Worm (Caenorhabditis elegans) whole organism, L4 larva: ENCODE results near the gene H06I04.3.
A peak's percentile ranks its signal among the peaks of the same experiment; 100 is the strongest.

Experiments used
- Y5F2A.4 ChIP-seq: fragments of 200-800 bp; sonication (Bioruptor generic); optimal IDR thresholded peaks from 2 replicates; lab custom pipeline; 2018; ENCODE audit warnings: mild to moderate bottlenecking, missing genetic modification characterization, missing compliant biosample characterization
- aha-1 ChIP-seq: fragments of 150-350 bp; peaks from one replicate; lab custom pipeline; 2014; ENCODE audit warnings: missing biosample characterization, missing genetic modification characterization
- arid-1 ChIP-seq: fragments of 200-800 bp; sonication (Bioruptor generic); conservative IDR thresholded peaks from 2 replicates; pipeline ENCODE4 v1.3.6; 2022; ENCODE audit warnings: missing genetic modification reagents, missing genetic modification characterization, missing compliant biosample characterization
- ceh-62 ChIP-seq: sonication (generic microtip); optimal IDR thresholded peaks from 2 replicates; lab custom pipeline; 2017; ENCODE audit warnings: missing biosample characterization, missing genetic modification characterization
- hlh-30 ChIP-seq: sonication (generic microtip); optimal IDR thresholded peaks from 2 replicates; lab custom pipeline; 2017; ENCODE audit warnings: antibody characterized with exemption, mild to moderate bottlenecking, missing genetic modification characterization, missing compliant biosample characterization; ENCODE audit not compliant: insufficient read depth
- lin-39 ChIP-seq: fragments of 150-350 bp; optimal IDR thresholded peaks from 2 replicates; lab custom pipeline; 2014; ENCODE audit warnings: missing biosample characterization, missing genetic modification reagents, missing genetic modification characterization
- nhr-237 ChIP-seq: sonication (generic microtip); optimal IDR thresholded peaks from 2 replicates; lab custom pipeline; 2017; ENCODE audit warnings: missing biosample characterization, missing genetic modification characterization
- nhr-28 ChIP-seq: fragments of 150-350 bp; optimal IDR thresholded peaks from 2 replicates; lab custom pipeline; 2014; ENCODE audit warnings: missing biosample characterization, missing genetic modification characterization
- nhr-77 ChIP-seq: fragments of 150-350 bp; optimal IDR thresholded peaks from 2 replicates; lab custom pipeline; 2014; ENCODE audit warnings: missing biosample characterization, missing genetic modification characterization
- skn-1 ChIP-seq: fragments of 150-350 bp; optimal IDR thresholded peaks from 2 replicates; lab custom pipeline; 2014; ENCODE audit warnings: missing biosample characterization, missing genetic modification characterization
- snpc-4 ChIP-seq: fragments of 150-350 bp; optimal IDR thresholded peaks from 2 replicates; lab custom pipeline; 2014; ENCODE audit warnings: missing biosample characterization, missing genetic modification characterization
- spr-1 ChIP-seq: sonication (generic microtip); optimal IDR thresholded peaks from 2 replicates; lab custom pipeline; 2016; ENCODE audit warnings: mild to moderate bottlenecking, missing genetic modification characterization, missing compliant biosample characterization
- tag-97 ChIP-seq: fragments of 200-800 bp; sonication (Bioruptor generic); IDR thresholded peaks from 2 replicates; pipeline ENCODE4 v1.3.6; 2022; ENCODE audit warnings: missing genetic modification characterization, missing compliant biosample characterization
- ztf-11 ChIP-seq: fragments of 150-350 bp; optimal IDR thresholded peaks from 2 replicates; lab custom pipeline; 2014; ENCODE audit warnings: missing biosample characterization, missing genetic modification characterization

DNA sequence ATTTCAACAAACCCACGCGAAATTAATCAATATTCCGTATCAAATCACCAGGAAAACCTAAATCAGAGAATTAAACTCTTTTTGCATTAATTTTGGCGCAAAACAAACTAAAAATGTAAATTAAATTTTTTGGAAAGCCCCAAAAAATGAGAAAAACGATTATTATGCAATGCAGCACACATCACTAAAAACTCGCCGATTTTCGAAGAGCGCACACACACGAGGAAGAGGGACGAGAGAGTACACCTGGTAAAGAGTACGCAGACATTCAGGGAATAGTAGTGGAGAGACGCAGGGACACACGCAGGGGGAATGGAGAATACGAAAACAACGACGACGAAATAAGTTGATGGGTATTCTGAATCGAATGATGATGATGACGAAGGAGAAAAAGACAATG lies 34.3 kb upstream of the H06I04.3 start:
- TF ChIP-seq nhr-237 (tag; lab: Kevin White, UChicago) (no peak), tag-97 (no peak), aha-1 (peak; percentile 89), snpc-4 (tag; lab: Kevin White, UChicago) (no peak), spr-1 (no peak), nhr-28 (tag; lab: Kevin White, UChicago) (peak; percentile 45), arid-1 (no peak), lin-39 (tag; lab: Kevin White, UChicago) (no peak), ztf-11 (tag; lab: Kevin White, UChicago) (no peak), hlh-30 (tag; lab: Kevin White, UChicago) (peak; percentile 90), ceh-62 (no peak), skn-1 (tag; lab: Kevin White, UChicago) (no peak), Y5F2A.4 (GFP tag; lab: Kevin White, UChicago) (no peak), nhr-77 (tag; lab: Kevin White, UChicago) (no peak)
